Fruit fly (Drosophila melanogaster): ENCODE data around the gene CG17230.

The CG17230 gene

dm6 chr3R:11454210-11454904, 16.8 kb downstream of the CG17230 start (continued):
- peak; percentile 59 for TF ChIP-seq Smox (GFP tag; optimal IDR thresholded peaks at IDR 0.05)
- no peak for TF ChIP-seq Gug (GFP tag; IDR thresholded peaks at IDR 0.05)
- TF ChIP-seq pdm3 (GFP tag; optimal IDR thresholded peaks at IDR 0.05), result peak; percentile 52
- peak; percentile 45 for TF ChIP-seq CG6792 (GFP tag; optimal IDR thresholded peaks at IDR 0.05)
- peak; percentile 70 for TF ChIP-seq topi (GFP tag; optimal IDR thresholded peaks at IDR 0.05)
- no peak for TF ChIP-seq ss (GFP tag; optimal IDR thresholded peaks at IDR 0.05)
- peak; percentile 45 for TF ChIP-seq acj6 (GFP tag; optimal IDR thresholded peaks at IDR 0.05)
- peak; percentile 76 for TF ChIP-seq lz (GFP tag; optimal IDR thresholded peaks at IDR 0.05)
- TF ChIP-seq CG3032 (tag; optimal IDR thresholded peaks at IDR 0.05), result no peak
- no peak for TF ChIP-seq CG1621 (tag; optimal IDR thresholded peaks at IDR 0.05)
- TF ChIP-seq Sox102F (GFP tag; optimal IDR thresholded peaks at IDR 0.05), result peak; percentile 69

dm6 chr3R:11456539-11456938, 19.0 kb downstream of the CG17230 start:
- TF ChIP-seq CG6854 (GFP tag; optimal IDR thresholded peaks at IDR 0.05), result peak; percentile 46
- no peak for TF ChIP-seq Sox14 (GFP tag; optimal IDR thresholded peaks at IDR 0.05)
- peak; percentile 74 for TF ChIP-seq svp (GFP tag)
- no peak for TF ChIP-seq CG1621 (tag; optimal IDR thresholded peaks at IDR 0.05)
- peak; percentile 38 for TF ChIP-seq CG3032 (tag; optimal IDR thresholded peaks at IDR 0.05)
- peak; percentile 29 for TF ChIP-seq CG9139 (GFP tag; optimal IDR thresholded peaks at IDR 0.05)
- TF ChIP-seq acj6 (GFP tag; optimal IDR thresholded peaks at IDR 0.05), result peak; percentile 7
- TF ChIP-seq fd85E (GFP tag; optimal IDR thresholded peaks at IDR 0.05), result no peak
- peak; percentile 12 for TF ChIP-seq pdm3 (GFP tag; optimal IDR thresholded peaks at IDR 0.05)
- peak; percentile 43 for TF ChIP-seq esn (GFP tag; optimal IDR thresholded peaks at IDR 0.05)
- TF ChIP-seq Ets21C (GFP tag; optimal IDR thresholded peaks at IDR 0.05), result no peak
- TF ChIP-seq net (GFP tag; optimal IDR thresholded peaks at IDR 0.05), result peak; percentile 11
- peak; percentile 27 for TF ChIP-seq CG10669 (GFP tag; optimal IDR thresholded peaks at IDR 0.05)
- no peak for TF ChIP-seq OdsH (GFP tag; optimal IDR thresholded peaks at IDR 0.05)
- no peak for TF ChIP-seq Hr38 (GFP tag; optimal IDR thresholded peaks at IDR 0.05)
- peak; percentile 21 for TF ChIP-seq CG6792 (GFP tag; optimal IDR thresholded peaks at IDR 0.05)
- TF ChIP-seq Sox15 (GFP tag; optimal IDR thresholded peaks at IDR 0.05), result no peak
- TF ChIP-seq achi (GFP tag; optimal IDR thresholded peaks at IDR 0.05), result no peak
- TF ChIP-seq CG6808 (GFP tag; optimal IDR thresholded peaks at IDR 0.05), result peak; percentile 36
- TF ChIP-seq Smox (GFP tag; optimal IDR thresholded peaks at IDR 0.05), result peak; percentile 11
- TF ChIP-seq CG32006 (GFP tag; optimal IDR thresholded peaks at IDR 0.05), result peak; percentile 17
- TF ChIP-seq CG8319 (GFP tag; optimal IDR thresholded peaks at IDR 0.05), result peak; percentile 23
- TF ChIP-seq CG16779 (tag; optimal IDR thresholded peaks at IDR 0.05), result peak; percentile 15
- peak; percentile 33 for TF ChIP-seq dsx (GFP tag; optimal IDR thresholded peaks at IDR 0.05; ENCODE audit: poor library complexity, severe bottlenecking)
- TF ChIP-seq Blimp-1 (GFP tag; optimal IDR thresholded peaks at IDR 0.05), result peak; percentile 17
- TF ChIP-seq Hr4 (GFP tag; optimal IDR thresholded peaks at IDR 0.05), result no peak
- peak; percentile 30 for TF ChIP-seq CG34406 (GFP tag; optimal IDR thresholded peaks at IDR 0.05)
- TF ChIP-seq Lpt (GFP tag; optimal IDR thresholded peaks at IDR 0.05), result no peak
- no peak for TF ChIP-seq Eip93F (GFP tag; optimal IDR thresholded peaks at IDR 0.05)
- no peak for TF ChIP-seq Sox102F (GFP tag; optimal IDR thresholded peaks at IDR 0.05)
- peak; percentile 75 for TF ChIP-seq CG6163 (GFP tag; IDR thresholded peaks at IDR 0.05)
- TF ChIP-seq Met (GFP tag; optimal IDR thresholded peaks at IDR 0.05), result peak; percentile 35
- peak; percentile 33 for TF ChIP-seq CG8632 (GFP tag; optimal IDR thresholded peaks at IDR 0.05)
- TF ChIP-seq ss (GFP tag; optimal IDR thresholded peaks at IDR 0.05), result peak; percentile 5 to 46
- TF ChIP-seq Eip78C (GFP tag), result peak; percentile 74
- TF ChIP-seq topi (GFP tag; optimal IDR thresholded peaks at IDR 0.05), result no peak
- TF ChIP-seq fkh (GFP tag; optimal IDR thresholded peaks at IDR 0.05), result no peak
- peak; percentile 63 for TF ChIP-seq vri (GFP tag; optimal IDR thresholded peaks at IDR 0.05)
- TF ChIP-seq Gug (GFP tag; IDR thresholded peaks at IDR 0.05), result no peak
- no peak for TF ChIP-seq Eip75B (GFP tag; optimal IDR thresholded peaks at IDR 0.05)
- peak; percentile 4 for TF ChIP-seq Ets96B (tag; optimal IDR thresholded peaks at IDR 0.05)
- peak; percentile 12 for TF ChIP-seq CG3919 (GFP tag; optimal IDR thresholded peaks at IDR 0.05)
- TF ChIP-seq CG4318 (GFP tag; optimal IDR thresholded peaks at IDR 0.05), result no peak
- TF ChIP-seq spab (GFP tag; optimal IDR thresholded peaks at IDR 0.05), result peak; percentile 29

All from whole organism, prepupa.